Worm (Caenorhabditis elegans): ENCODE measurements around the gene srd-46.

The srd-46 gene

DNA sequence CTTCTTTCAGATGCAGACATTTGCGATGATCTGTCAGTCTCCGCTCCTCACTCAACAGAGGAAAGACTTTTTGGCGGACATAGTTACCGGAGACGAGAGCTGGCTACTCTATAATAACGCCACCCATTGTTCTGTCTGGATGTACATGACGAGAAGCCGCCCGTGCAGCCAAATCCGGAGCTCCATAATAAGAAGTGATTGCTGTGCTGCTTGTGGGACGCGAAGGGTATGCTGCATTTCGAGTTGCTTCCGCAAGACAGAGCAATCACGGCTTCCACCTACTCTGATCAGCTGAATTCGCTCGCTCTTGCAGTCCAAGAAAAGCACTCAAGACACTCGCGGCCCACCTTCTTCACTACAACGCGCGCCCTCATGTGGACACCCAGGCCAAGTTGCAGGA is 18.1 kb upstream of the srd-46 start:
- no peak for TF ChIP-seq dao-5 (tag; optimal IDR thresholded peaks at IDR 0.05)
- TF ChIP-seq W03F9.2 (tag; optimal IDR thresholded peaks at IDR 0.05), result no peak

DNA sequence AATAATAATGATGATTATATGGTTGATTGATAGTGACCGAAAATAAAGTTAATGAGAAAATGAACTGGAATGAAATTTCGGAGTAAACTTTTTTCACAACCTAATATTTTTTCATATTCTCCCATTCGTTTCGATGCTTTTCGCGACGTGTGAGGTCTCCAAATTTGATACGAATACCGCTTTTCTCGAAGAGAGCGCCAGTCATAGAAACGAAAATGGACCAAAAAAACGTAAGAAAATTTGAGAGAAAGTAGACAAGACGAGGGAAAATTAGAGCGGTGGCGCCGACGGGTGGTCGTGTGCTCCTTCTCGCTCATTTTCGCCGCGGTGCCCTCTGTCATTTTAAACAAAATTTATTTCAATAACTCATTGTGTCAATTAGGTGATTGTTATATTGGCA is 17.5 kb upstream of the srd-46 start:
- no peak for TF ChIP-seq him-1 (tag; optimal IDR thresholded peaks at IDR 0.05)
- no peak for TF ChIP-seq W03F9.2 (tag; optimal IDR thresholded peaks at IDR 0.05)
- no peak for TF ChIP-seq dao-5 (tag; optimal IDR thresholded peaks at IDR 0.05)

DNA sequence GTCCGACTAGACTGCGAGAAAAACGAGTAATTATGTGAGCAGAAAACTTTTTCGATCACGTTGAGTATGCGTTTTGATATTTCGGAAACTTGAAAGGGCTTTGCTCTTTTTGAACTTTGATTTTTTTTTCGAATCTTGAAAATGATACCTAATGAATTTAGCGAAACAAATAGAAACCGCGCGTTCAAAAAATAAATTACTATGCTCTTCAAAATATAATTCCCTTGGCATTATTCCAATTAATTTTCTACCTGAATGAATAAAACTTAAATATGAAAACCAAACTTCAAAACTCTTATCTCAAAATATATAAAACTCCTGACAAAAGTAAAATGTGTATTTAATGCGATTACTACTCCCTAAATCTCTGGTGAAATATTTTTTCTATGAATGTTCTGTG is 16.6 kb upstream of the srd-46 start, which contains the start of gene xtr-2:
Gene xtr-2 (plus strand): TSS at position 301 of the 400 bp plus-strand sequence.
- TF ChIP-seq dao-5 (tag; optimal IDR thresholded peaks at IDR 0.05) (no peak), him-1 (tag; optimal IDR thresholded peaks at IDR 0.05) (no peak), W03F9.2 (tag; optimal IDR thresholded peaks at IDR 0.05) (no peak)

- TF ChIP-seq dao-5 (tag; optimal IDR thresholded peaks at IDR 0.05) (no peak), W03F9.2 (tag; optimal IDR thresholded peaks at IDR 0.05) (no peak), him-1 (tag; optimal IDR thresholded peaks at IDR 0.05) (no peak)
Observed at ce11 chrX:12317560-12317959, 14.3 kb upstream of the srd-46 start.

ce11 chrX:12320737-12321136 is 11.2 kb upstream of the srd-46 start, which contains the start of gene ceh-40:
TSS of gene ceh-40 (minus strand) at chrX:12320777.
- no peak for TF ChIP-seq him-1 (tag; optimal IDR thresholded peaks at IDR 0.05)
- no peak for TF ChIP-seq W03F9.2 (tag; optimal IDR thresholded peaks at IDR 0.05)

ce11 chrX:12321357-12321756 is 10.5 kb upstream of the srd-46 start, which contains the start of gene F17A2.13:
TSS of gene F17A2.13 (plus strand) at chrX:12321657.
- TF ChIP-seq W03F9.2 (tag; optimal IDR thresholded peaks at IDR 0.05) (no peak), dao-5 (tag; optimal IDR thresholded peaks at IDR 0.05) (no peak), him-1 (tag; optimal IDR thresholded peaks at IDR 0.05) (no peak)

ce11 chrX:12323439-12323838 is 8.5 kb upstream of the srd-46 start, which contains the start of gene srd-40:
TSS of gene srd-40 (plus strand) at chrX:12323739.
- no peak for TF ChIP-seq him-1 (tag; optimal IDR thresholded peaks at IDR 0.05)
- no peak for TF ChIP-seq dao-5 (tag; optimal IDR thresholded peaks at IDR 0.05)
- TF ChIP-seq W03F9.2 (tag; optimal IDR thresholded peaks at IDR 0.05), result no peak

DNA sequence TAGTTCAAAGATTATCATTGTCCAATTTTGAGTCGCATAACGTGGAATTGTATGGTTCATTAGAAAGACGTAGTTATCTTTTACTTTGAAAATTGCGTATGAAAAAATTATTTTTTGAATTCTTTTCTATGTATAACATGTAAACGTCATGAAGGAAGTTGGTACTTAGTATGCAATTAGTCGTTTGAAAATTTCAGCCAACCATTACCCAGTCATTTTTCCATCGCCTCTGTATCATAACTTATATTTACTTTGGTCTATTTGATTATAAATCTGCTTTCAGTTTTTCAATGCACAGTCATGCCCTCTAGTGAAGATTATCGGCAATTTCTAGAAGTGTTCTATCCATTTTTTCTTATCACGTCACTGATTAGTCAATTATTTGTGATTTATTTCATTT is 5.5 kb upstream of the srd-46 start, which contains the start of gene srd-41:
Gene srd-41 (plus strand): TSS at position 301 of the 400 bp plus-strand sequence.
- TF ChIP-seq him-1 (tag; optimal IDR thresholded peaks at IDR 0.05), result no peak
- TF ChIP-seq dao-5 (tag; optimal IDR thresholded peaks at IDR 0.05), result no peak
- TF ChIP-seq W03F9.2 (tag; optimal IDR thresholded peaks at IDR 0.05), result no peak

DNA sequence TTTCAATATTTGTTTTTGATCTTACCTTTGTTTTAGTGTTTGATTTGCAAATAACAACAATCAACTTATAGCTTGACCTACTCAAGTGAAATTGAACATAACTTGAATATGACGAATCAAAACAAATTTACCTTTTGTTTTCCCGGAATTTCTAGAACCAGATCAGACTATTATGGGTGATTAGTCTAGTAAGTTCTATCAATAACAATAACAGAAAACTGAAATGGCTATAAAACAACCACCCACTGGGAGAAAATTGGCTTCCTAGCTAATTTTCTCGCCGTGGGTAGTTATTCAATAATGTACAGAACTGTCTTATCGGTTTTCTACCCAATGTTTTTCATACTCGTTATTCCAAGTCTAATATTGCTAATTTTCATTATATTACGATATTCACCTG is 3.2 kb upstream of the srd-46 start, which contains the start of gene srd-45:
Gene srd-45 (plus strand): TSS at position 301 of the 400 bp plus-strand sequence.
- no peak for TF ChIP-seq dao-5 (tag; optimal IDR thresholded peaks at IDR 0.05)
- TF ChIP-seq W03F9.2 (tag; optimal IDR thresholded peaks at IDR 0.05), result no peak
- TF ChIP-seq him-1 (tag; optimal IDR thresholded peaks at IDR 0.05), result no peak

ce11 chrX:12333479-12333878 is 1.6 kb downstream of the srd-46 start, which contains the start of gene srd-47:
TSS of gene srd-47 (plus strand) at chrX:12333642.
- TF ChIP-seq him-1 (tag; optimal IDR thresholded peaks at IDR 0.05) (no peak), dao-5 (tag; optimal IDR thresholded peaks at IDR 0.05) (no peak), W03F9.2 (tag; optimal IDR thresholded peaks at IDR 0.05) (no peak)

DNA sequence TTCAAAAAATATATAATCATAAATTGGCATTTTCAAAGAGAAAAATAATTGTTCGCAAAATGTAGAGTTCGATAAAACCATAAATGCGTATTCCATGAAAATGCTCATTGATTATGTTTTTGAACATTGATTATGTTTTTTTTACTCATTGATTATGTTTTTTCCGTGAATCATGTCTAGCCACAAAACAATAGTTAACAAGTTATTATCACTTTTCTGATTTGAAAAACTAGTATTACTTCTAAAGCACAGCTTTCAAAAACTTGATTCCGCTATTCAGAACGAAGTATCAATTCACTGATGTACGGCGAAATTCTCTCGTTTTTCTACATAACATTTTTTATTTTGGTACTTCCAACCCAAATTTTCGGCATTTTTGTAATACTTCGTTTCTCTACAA is 3.9 kb downstream of the srd-46 start, which contains the start of gene srd-48:
Gene srd-48 (plus strand): TSS at position 301 of the 400 bp plus-strand sequence.
- no peak for TF ChIP-seq dao-5 (tag; optimal IDR thresholded peaks at IDR 0.05)
- TF ChIP-seq W03F9.2 (tag; optimal IDR thresholded peaks at IDR 0.05), result no peak
- TF ChIP-seq him-1 (tag; optimal IDR thresholded peaks at IDR 0.05), result no peak

ce11 chrX:12337846-12338490 is 6.1 kb downstream of the srd-46 start, which contains the start of gene srd-44:
TSS of gene srd-44 (plus strand) at chrX:12338440.
- TF ChIP-seq W03F9.2 (tag; optimal IDR thresholded peaks at IDR 0.05) (no peak), him-1 (tag; optimal IDR thresholded peaks at IDR 0.05) (no peak), dao-5 (tag; optimal IDR thresholded peaks at IDR 0.05) (no peak)

- TF ChIP-seq him-1 (tag; optimal IDR thresholded peaks at IDR 0.05) (no peak), W03F9.2 (tag; optimal IDR thresholded peaks at IDR 0.05) (no peak), dao-5 (tag; optimal IDR thresholded peaks at IDR 0.05) (no peak)
Observed at ce11 chrX:12341338-12341737, 9.4 kb downstream of the srd-46 start, which contains the start of gene zig-2. TSS of gene zig-2 (minus strand) at chrX:12341438.

DNA sequence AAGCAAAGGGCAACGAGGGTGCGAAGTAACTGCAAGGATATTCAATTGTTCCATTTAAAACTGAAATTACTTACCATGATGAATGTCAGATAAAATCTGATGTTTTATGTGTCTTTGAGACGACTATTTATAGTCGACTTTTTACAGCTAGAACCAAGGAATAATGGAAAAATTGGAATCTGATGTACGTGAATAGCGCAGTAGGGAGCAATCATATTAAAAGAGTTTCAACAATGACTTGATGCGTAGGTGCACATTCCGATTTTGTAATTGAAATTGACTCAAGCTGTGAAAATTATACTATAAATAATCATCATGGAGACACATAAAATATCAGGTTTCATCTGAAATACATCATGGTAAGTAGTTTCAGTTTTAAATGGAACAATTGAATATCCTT is 11.4 kb downstream of the srd-46 start, which contains the start of the genes nspc-9 and nspc-10:
Gene nspc-9 (minus strand): TSS at position 101 of the 400 bp plus-strand sequence.
Gene nspc-10 (plus strand): TSS at position 331 of the 400 bp plus-strand sequence.
- TF ChIP-seq dao-5 (tag; optimal IDR thresholded peaks at IDR 0.05) (no peak), him-1 (tag; optimal IDR thresholded peaks at IDR 0.05) (no peak), W03F9.2 (tag; optimal IDR thresholded peaks at IDR 0.05) (no peak)

Data from whole organism, L4/young adult.